Fruit fly (Drosophila melanogaster): ENCODE data around the gene t-cup.
A peak's percentile ranks its signal among the peaks of the same experiment; 100 is the strongest.

t-cup gene

dm6 chr2L:12520780-12521526 lies 23.8 kb upstream of the t-cup start:
- no peak for TF ChIP-seq CG10959 (GFP tag; IDR thresholded peaks at IDR 0.05)
- no peak for TF ChIP-seq CG18599 (GFP tag; optimal IDR thresholded peaks at IDR 0.05)
- no peak for TF ChIP-seq Fer3 (tag; optimal IDR thresholded peaks at IDR 0.05)
- no peak for TF ChIP-seq bigmax (GFP tag; optimal IDR thresholded peaks at IDR 0.05)
- no peak for TF ChIP-seq danr (GFP tag; IDR thresholded peaks at IDR 0.05)
- TF ChIP-seq CG31224 (GFP tag; IDR thresholded peaks at IDR 0.05), result no peak
- no peak for TF ChIP-seq CG15514 (GFP tag; optimal IDR thresholded peaks at IDR 0.05)
- no peak for TF ChIP-seq lmd (GFP tag; IDR thresholded peaks at IDR 0.05)
- TF ChIP-seq twi (tag; optimal IDR thresholded peaks at IDR 0.05), result no peak
- 0 out of 2 replicates have a peak, but pooled peaks have one; percentile 30 for TF ChIP-seq bbx (GFP tag; IDR thresholded peaks at IDR 0.05; ENCODE audit: partially characterized antibody)
- TF ChIP-seq Hey (tag; optimal IDR thresholded peaks at IDR 0.05), result no peak
- TF ChIP-seq Jarid2 (GFP tag; optimal IDR thresholded peaks at IDR 0.05), result no peak
- TF ChIP-seq Lhr (GFP tag; optimal IDR thresholded peaks at IDR 0.05), result no peak
- TF ChIP-seq crol (GFP tag; IDR thresholded peaks at IDR 0.05), result no peak
- no peak for TF ChIP-seq al (GFP tag; IDR thresholded peaks at IDR 0.05)
- TF ChIP-seq ind (GFP tag; optimal IDR thresholded peaks at IDR 0.05), result no peak
- TF ChIP-seq jing (GFP tag; optimal IDR thresholded peaks at IDR 0.05), result no peak
- no peak for TF ChIP-seq E2f2 (GFP tag; IDR thresholded peaks at IDR 0.05)
- TF ChIP-seq D (optimal IDR thresholded peaks at IDR 0.05), result no peak
- TF ChIP-seq D (GFP tag; optimal IDR thresholded peaks at IDR 0.05), result no peak
- no peak for TF ChIP-seq CoRest (tag; optimal IDR thresholded peaks at IDR 0.05)
- TF ChIP-seq Drgx (GFP tag; IDR thresholded peaks at IDR 0.05), result peak; percentile 84
- no peak for TF ChIP-seq seq (GFP tag; IDR thresholded peaks at IDR 0.05)
- TF ChIP-seq Blimp-1 (GFP tag; optimal IDR thresholded peaks at IDR 0.05), result no peak
- TF ChIP-seq CG10267 (tag; optimal IDR thresholded peaks at IDR 0.05), result no peak
- peak; percentile 79 for TF ChIP-seq yki (optimal IDR thresholded peaks at IDR 0.05)
- no peak for TF ChIP-seq Atf6 (GFP tag; IDR thresholded peaks at IDR 0.05)
- peak; percentile 26 for TF ChIP-seq CG17385 (GFP tag; optimal IDR thresholded peaks at IDR 0.05)
- no peak for TF ChIP-seq B-H1 (GFP tag; IDR thresholded peaks at IDR 0.05)
- no peak for TF ChIP-seq CG12219 (GFP tag; optimal IDR thresholded peaks at IDR 0.05)
- TF ChIP-seq pfk (GFP tag; optimal IDR thresholded peaks at IDR 0.05), result no peak
- no peak for TF ChIP-seq otp (GFP tag; IDR thresholded peaks at IDR 0.05)
- TF ChIP-seq gem (tag; optimal IDR thresholded peaks at IDR 0.05), result no peak
- TF ChIP-seq sqz (GFP tag; optimal IDR thresholded peaks at IDR 0.05), result peak; percentile 18
- TF ChIP-seq Sox100B (GFP tag; optimal IDR thresholded peaks at IDR 0.05), result no peak
- no peak for TF ChIP-seq Abd-B (GFP tag; optimal IDR thresholded peaks at IDR 0.05)
- no peak for TF ChIP-seq CG12942 (GFP tag; optimal IDR thresholded peaks at IDR 0.05)
- no peak for TF ChIP-seq CG6689 (GFP tag; IDR thresholded peaks at IDR 0.05)
- TF ChIP-seq tx (GFP tag; optimal IDR thresholded peaks at IDR 0.05), result no peak
- no peak for TF ChIP-seq maf-S (GFP tag; optimal IDR thresholded peaks at IDR 0.05)
- no peak for TF ChIP-seq sisA (GFP tag; IDR thresholded peaks at IDR 0.05)
- TF ChIP-seq z (GFP tag; IDR thresholded peaks at IDR 0.05), result 0 out of 3 replicates have a peak, but pooled peaks have one; percentile 53
- TF ChIP-seq CG4730 (GFP tag; IDR thresholded peaks at IDR 0.05), result no peak
- peak; percentile 51 for TF ChIP-seq CG15479 (GFP tag; optimal IDR thresholded peaks at IDR 0.05)
- TF ChIP-seq mam (GFP tag; optimal IDR thresholded peaks at IDR 0.05), result no peak
- no peak for TF ChIP-seq CG6854 (GFP tag; optimal IDR thresholded peaks at IDR 0.05)
- TF ChIP-seq CG34422 (GFP tag; IDR thresholded peaks at IDR 0.05), result peak; percentile 12; the same call in 1 of the 3 replicates
- no peak for TF ChIP-seq vfl (GFP tag; optimal IDR thresholded peaks at IDR 0.05)
- peak in 1 of 2 experiments; percentile 82 for TF ChIP-seq eve (GFP tag; optimal IDR thresholded peaks at IDR 0.05)
- no peak for TF ChIP-seq CG8089 (GFP tag; optimal IDR thresholded peaks at IDR 0.05)
- no peak for TF ChIP-seq CG4617 (GFP tag; optimal IDR thresholded peaks at IDR 0.05; ENCODE audit: borderline replicate concordance)
